Worm (Caenorhabditis elegans): ENCODE measurements around the gene C16C8.16.

Gene C16C8.16

ce11 chrII:3416528-3416927, 29.0 kb upstream of the C16C8.16 start, which contains the start of gene nep-6:
TSS of gene nep-6 (plus strand) at chrII:3416828.
- TF ChIP-seq nhr-23 (tag; optimal IDR thresholded peaks at IDR 0.05) (no peak), daf-12 (tag; optimal IDR thresholded peaks at IDR 0.05) (no peak), egl-27 (tag; optimal IDR thresholded peaks at IDR 0.05) (no peak), nhr-237 (tag; optimal IDR thresholded peaks at IDR 0.05) (no peak), nhr-28 (tag; optimal IDR thresholded peaks at IDR 0.05) (no peak), lin-15B (tag; optimal IDR thresholded peaks at IDR 0.05) (no peak), nhr-67 (tag; optimal IDR thresholded peaks at IDR 0.05) (no peak), fkh-10 (GFP tag; optimal IDR thresholded peaks at IDR 0.05) (no peak), elt-2 (tag; optimal IDR thresholded peaks at IDR 0.05) (no peak), nhr-25 (tag; optimal IDR thresholded peaks at IDR 0.05) (no peak), lsy-12 (tag; optimal IDR thresholded peaks at IDR 0.05) (no peak), unc-39 (tag; optimal IDR thresholded peaks at IDR 0.05) (no peak), hmg-11 (tag; optimal IDR thresholded peaks at IDR 0.05) (no peak), nhr-12 (tag; optimal IDR thresholded peaks at IDR 0.05) (no peak)

- no peak for TF ChIP-seq fkh-2 (tag; optimal IDR thresholded peaks at IDR 0.05)
- no peak for TF ChIP-seq ceh-16 (tag; optimal IDR thresholded peaks at IDR 0.05)
- TF ChIP-seq mml-1 (tag; optimal IDR thresholded peaks at IDR 0.05): no peak
- TF ChIP-seq lin-39 (tag; optimal IDR thresholded peaks at IDR 0.05): no peak
Observed at ce11 chrII:3422938-3423337, 22.6 kb upstream of the C16C8.16 start.

- TF ChIP-seq mml-1 (tag; optimal IDR thresholded peaks at IDR 0.05): no peak
Observed at ce11 chrII:3425433-3425832, 20.1 kb upstream of the C16C8.16 start, which contains the start of gene nep-11. TSS of gene nep-11 (minus strand) at chrII:3425533.

DNA sequence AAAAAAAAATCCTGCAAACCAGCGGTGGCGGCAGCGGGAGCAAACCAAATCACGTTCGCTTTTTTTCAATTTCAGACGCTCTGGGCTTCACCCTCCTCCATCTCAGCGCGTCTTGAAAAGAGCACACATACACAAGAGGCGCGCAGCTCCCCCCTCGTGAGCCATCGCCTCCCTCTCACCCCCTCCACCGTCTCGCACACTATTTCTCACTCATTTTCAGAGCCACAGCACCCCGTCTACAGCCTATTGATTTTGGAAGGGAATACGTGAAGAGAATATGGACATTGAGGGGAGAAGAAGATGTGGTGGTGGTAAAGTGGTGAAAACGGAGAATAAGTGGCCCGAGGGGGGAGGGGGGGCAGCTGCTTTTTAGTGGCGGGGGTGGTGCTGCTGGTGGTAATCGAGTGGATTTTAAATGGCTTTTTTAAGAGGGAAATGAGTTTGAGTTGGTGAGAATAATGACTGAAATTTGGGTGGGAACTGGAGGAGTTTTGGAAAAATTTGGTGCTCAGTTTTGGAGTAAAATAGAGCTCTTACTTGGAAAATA, 17.3 kb upstream of the C16C8.16 start:
- TF ChIP-seq hmg-11 (tag; optimal IDR thresholded peaks at IDR 0.05) (peak; percentile 66), lin-39 (tag; optimal IDR thresholded peaks at IDR 0.05) (peak; percentile 72), ztf-11 (tag; optimal IDR thresholded peaks at IDR 0.05) (no peak), snpc-4 (tag; optimal IDR thresholded peaks at IDR 0.05) (peak; percentile 19), sea-2 (GFP tag; optimal IDR thresholded peaks at IDR 0.05) (peak; percentile 20), fkh-10 (GFP tag; optimal IDR thresholded peaks at IDR 0.05) (peak; percentile 3), nfya-1 (tag; optimal IDR thresholded peaks at IDR 0.05; ENCODE audit: insufficient read depth) (peak; percentile 60), pha-4 (tag; optimal IDR thresholded peaks at IDR 0.05) (no peak)

DNA sequence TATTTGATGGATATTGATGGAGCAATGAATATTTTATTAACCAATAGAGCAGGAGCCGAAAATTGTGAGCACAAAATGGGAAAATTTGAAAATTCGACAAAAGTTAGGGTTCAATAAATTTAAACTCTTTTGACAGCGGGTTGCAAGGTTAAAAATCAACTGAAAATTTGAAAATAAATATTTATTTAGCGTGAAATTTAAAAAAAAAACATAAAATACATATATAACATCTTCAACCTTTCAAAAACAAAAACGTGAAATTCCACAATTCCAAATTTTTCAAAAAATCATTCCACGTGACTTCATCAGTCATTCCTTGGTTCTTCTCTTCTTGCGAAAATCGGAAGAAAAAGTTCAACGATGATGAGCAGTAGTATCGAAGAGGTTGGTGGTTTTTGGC, 16.2 kb upstream of the C16C8.16 start, which contains the start of gene C16C8.18:
C16C8.18 (plus strand) TSS at position 301 of the 400 bp plus-strand sequence.
- TF ChIP-seq aly-2 (tag; optimal IDR thresholded peaks at IDR 0.05) (no peak), nhr-28 (tag; optimal IDR thresholded peaks at IDR 0.05) (no peak), ceh-9 (tag; optimal IDR thresholded peaks at IDR 0.05) (no peak), nhr-237 (tag; optimal IDR thresholded peaks at IDR 0.05) (no peak), pqm-1 (tag; optimal IDR thresholded peaks at IDR 0.05) (no peak), ceh-16 (tag; optimal IDR thresholded peaks at IDR 0.05) (no peak), egl-27 (tag; optimal IDR thresholded peaks at IDR 0.05) (no peak), nhr-11 (tag; optimal IDR thresholded peaks at IDR 0.05) (no peak), nhr-12 (tag; optimal IDR thresholded peaks at IDR 0.05) (no peak), lin-39 (tag; optimal IDR thresholded peaks at IDR 0.05) (no peak), fkh-2 (tag; optimal IDR thresholded peaks at IDR 0.05) (no peak), snpc-4 (tag; optimal IDR thresholded peaks at IDR 0.05) (no peak), mdl-1 (tag; optimal IDR thresholded peaks at IDR 0.05) (no peak), fkh-10 (GFP tag; optimal IDR thresholded peaks at IDR 0.05) (no peak), zag-1 (tag; optimal IDR thresholded peaks at IDR 0.05) (no peak), R02D3.7 (tag; optimal IDR thresholded peaks at IDR 0.05) (no peak)

DNA sequence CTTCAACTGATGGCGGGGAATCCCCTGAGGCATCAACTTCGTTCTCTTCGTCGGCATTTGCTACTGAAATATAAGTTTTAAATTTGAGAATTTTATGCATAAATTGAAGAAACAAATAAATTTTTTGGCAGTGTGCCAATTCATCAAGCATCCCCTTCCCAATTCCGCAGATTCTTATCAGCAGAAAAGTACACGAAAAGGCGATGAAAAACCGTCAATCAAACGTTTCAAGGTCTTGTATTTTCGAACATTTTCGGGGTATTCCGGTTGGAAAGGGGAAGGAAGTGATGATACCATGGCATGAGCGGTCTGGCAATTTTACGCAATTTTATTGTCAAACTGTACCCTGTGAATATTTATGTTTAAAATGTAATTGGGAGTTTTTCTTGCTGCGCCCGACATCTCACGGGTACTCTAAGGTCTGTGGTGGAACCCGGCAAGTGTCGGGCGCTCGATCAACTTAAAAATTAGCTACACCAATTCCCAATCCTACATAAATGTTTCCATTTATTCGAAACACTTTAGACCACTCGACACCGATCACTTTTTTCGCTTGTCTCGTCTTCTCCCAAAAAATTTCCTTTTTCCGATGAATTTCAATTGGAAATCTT, 10.6 kb upstream of the C16C8.16 start:
- TF ChIP-seq nhr-43 (tag; optimal IDR thresholded peaks at IDR 0.05; ENCODE audit: poor library complexity, severe bottlenecking) (peak; percentile 43), elt-3 (tag; optimal IDR thresholded peaks at IDR 0.05) (no peak), unc-62 (GFP tag; optimal IDR thresholded peaks at IDR 0.05) (peak; percentile 43), ama-1 (optimal IDR thresholded peaks at IDR 0.05) (peak; percentile 19), lin-39 (tag; optimal IDR thresholded peaks at IDR 0.05) (no peak), snpc-4 (tag; optimal IDR thresholded peaks at IDR 0.05) (peak; percentile 78), nhr-67 (tag; optimal IDR thresholded peaks at IDR 0.05) (no peak), elt-1 (tag; optimal IDR thresholded peaks at IDR 0.05) (peak; percentile 77), lsy-12 (tag; optimal IDR thresholded peaks at IDR 0.05) (no peak), nhr-25 (tag; optimal IDR thresholded peaks at IDR 0.05) (peak; percentile 56), jun-1 (tag; optimal IDR thresholded peaks at IDR 0.05) (no peak)
